Worm (Caenorhabditis elegans): ENCODE data around the gene prk-2.

DNA sequence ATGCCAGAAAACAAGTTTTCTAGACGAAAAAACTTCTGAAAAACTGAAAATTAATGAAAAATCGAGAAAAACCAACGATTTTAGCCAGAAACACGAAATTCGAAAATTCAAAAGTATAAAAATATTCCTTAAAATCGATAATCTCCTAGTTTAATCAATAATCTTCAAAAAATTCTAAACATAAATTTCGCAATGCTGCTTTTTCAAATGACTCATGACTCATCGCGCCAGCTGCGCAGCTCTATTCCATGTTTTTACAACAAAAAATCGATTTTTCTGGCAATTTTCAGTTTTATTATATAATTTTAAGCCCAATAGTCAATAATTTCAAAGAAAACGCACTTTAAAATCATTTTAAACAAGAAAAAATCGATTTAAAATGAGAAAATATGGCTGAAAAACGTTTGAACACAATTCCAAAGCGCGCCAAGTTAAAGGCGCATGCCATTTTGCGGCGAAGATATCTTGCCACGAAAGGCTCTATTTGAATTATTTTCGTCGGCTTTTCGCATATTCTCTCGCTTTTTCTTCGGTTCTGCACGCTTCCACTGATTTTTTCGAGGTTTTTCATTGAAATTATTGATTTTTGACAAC lies 26.0 kb upstream of the prk-2 start, which contains the start of gene cri-3:
- no peak for TF ChIP-seq lsy-2 (tag; optimal IDR thresholded peaks at IDR 0.05)
- TF ChIP-seq blmp-1 (tag; optimal IDR thresholded peaks at IDR 0.05): no peak
- no peak for TF ChIP-seq mls-2 (tag; optimal IDR thresholded peaks at IDR 0.05)
- TF ChIP-seq flh-1 (GFP tag; optimal IDR thresholded peaks at IDR 0.05): no peak
- no peak for TF ChIP-seq unc-62 (GFP tag; optimal IDR thresholded peaks at IDR 0.05)
- TF ChIP-seq nhr-237 (tag; optimal IDR thresholded peaks at IDR 0.05): no peak
- no peak for TF ChIP-seq lin-13 (tag; optimal IDR thresholded peaks at IDR 0.05)
- no peak for TF ChIP-seq ztf-11 (tag; optimal IDR thresholded peaks at IDR 0.05)
- TF ChIP-seq elt-3 (tag; optimal IDR thresholded peaks at IDR 0.05): no peak
- no peak for TF ChIP-seq nhr-28 (tag; optimal IDR thresholded peaks at IDR 0.05)
- TF ChIP-seq ceh-39 (tag; optimal IDR thresholded peaks at IDR 0.05): no peak

All from whole organism, mixed stage, embryonic.